Worm (Caenorhabditis elegans) whole organism, late embryonic: ENCODE measurements around the gene srx-77.

ENCODE experiments used
- C08G9.2 ChIP-seq: sonication (generic microtip); optimal IDR thresholded peaks from 2 replicates; lab custom pipeline; 2016; ENCODE audit warnings: mild to moderate bottlenecking, missing genetic modification characterization, moderate library complexity, missing compliant biosample characterization
- C38D4.7 ChIP-seq: fragments of 200-800 bp; sonication (Bioruptor generic); optimal IDR thresholded peaks from 2 replicates; lab custom pipeline; 2018; ENCODE audit warnings: mild to moderate bottlenecking, missing genetic modification characterization, moderate library complexity, missing compliant biosample characterization
- F13H6.1 ChIP-seq: sonication (generic microtip); optimal IDR thresholded peaks from 2 replicates; lab custom pipeline; 2016; ENCODE audit warnings: missing genetic modification characterization, missing compliant biosample characterization
- ahr-1 ChIP-seq: sonication (generic microtip); optimal IDR thresholded peaks from 2 replicates; lab custom pipeline; 2016; ENCODE audit warnings: missing genetic modification characterization, missing compliant biosample characterization
- ama-1 ChIP-seq: fragments of 150-350 bp; optimal IDR thresholded peaks from 2 replicates; lab custom pipeline; 2014
- ceh-14 ChIP-seq: sonication (generic microtip); optimal IDR thresholded peaks from 2 replicates; lab custom pipeline; 2016; ENCODE audit warnings: missing genotype, missing genetic modification characterization, missing compliant biosample characterization
- ceh-18 ChIP-seq: sonication (generic microtip); optimal IDR thresholded peaks from 2 replicates; lab custom pipeline; 2016; ENCODE audit warnings: missing genetic modification characterization, missing compliant biosample characterization
- ceh-2 ChIP-seq: sonication (generic microtip); optimal IDR thresholded peaks from 2 replicates; lab custom pipeline; 2016; ENCODE audit warnings: missing genotype, missing genetic modification characterization, missing compliant biosample characterization
- ceh-22 ChIP-seq: sonication (generic microtip); optimal IDR thresholded peaks from 2 replicates; lab custom pipeline; 2017; ENCODE audit warnings: missing biosample characterization, missing genetic modification characterization
- ceh-30 ChIP-seq: fragments of 150-350 bp; optimal IDR thresholded peaks from 2 replicates; lab custom pipeline; 2014; ENCODE audit warnings: missing biosample characterization, missing genetic modification characterization
- ceh-31 ChIP-seq: sonication (generic microtip); optimal IDR thresholded peaks from 2 replicates; lab custom pipeline; 2016; ENCODE audit warnings: missing genetic modification characterization, missing compliant biosample characterization
- ceh-48 ChIP-seq: sonication (generic microtip); optimal IDR thresholded peaks from 2 replicates; lab custom pipeline; 2016; ENCODE audit warnings: missing genetic modification characterization, inconsistent platforms, missing compliant biosample characterization
- ceh-9 ChIP-seq: sonication (generic microtip); optimal IDR thresholded peaks from 2 replicates; lab custom pipeline; 2016; ENCODE audit warnings: mild to moderate bottlenecking, missing genetic modification characterization, inconsistent platforms, missing compliant biosample characterization
- dmd-4 ChIP-seq: sonication (generic microtip); optimal IDR thresholded peaks from 2 replicates; lab custom pipeline; 2016; ENCODE audit warnings: borderline replicate concordance, missing genetic modification characterization, missing compliant biosample characterization
- elt-2 ChIP-seq: sonication (generic microtip); optimal IDR thresholded peaks from 2 replicates; lab custom pipeline; 2016; ENCODE audit warnings: missing genetic modification reagents, missing genetic modification characterization, missing compliant biosample characterization
- elt-4 ChIP-seq: sonication (generic microtip); optimal IDR thresholded peaks from 2 replicates; lab custom pipeline; 2016; ENCODE audit warnings: missing genetic modification characterization, missing compliant biosample characterization
- ets-4 ChIP-seq: sonication (generic microtip); optimal IDR thresholded peaks from 2 replicates; lab custom pipeline; 2016; ENCODE audit warnings: missing genetic modification characterization, missing compliant biosample characterization
- eyg-1 ChIP-seq: sonication (generic microtip); optimal IDR thresholded peaks from 2 replicates; lab custom pipeline; 2016; ENCODE audit warnings: missing genotype, missing genetic modification characterization, missing compliant biosample characterization
- hlh-13 ChIP-seq: fragments of 200-800 bp; sonication (Bioruptor generic); optimal IDR thresholded peaks from 2 replicates; lab custom pipeline; 2018; ENCODE audit warnings: mild to moderate bottlenecking, missing genetic modification characterization, missing compliant biosample characterization
- hlh-30 ChIP-seq: sonication (generic microtip); optimal IDR thresholded peaks from 2 replicates; lab custom pipeline; 2017; ENCODE audit warnings: antibody characterized with exemption, missing genetic modification characterization, missing compliant biosample characterization; ENCODE audit not compliant: insufficient read depth
- hlh-8 ChIP-seq: sonication (generic microtip); optimal IDR thresholded peaks from 2 replicates; lab custom pipeline; 2016; ENCODE audit warnings: missing genotype, missing genetic modification characterization, missing compliant biosample characterization
- lim-6 ChIP-seq: sonication (generic microtip); optimal IDR thresholded peaks from 2 replicates; lab custom pipeline; 2016; ENCODE audit warnings: missing genetic modification characterization, missing compliant biosample characterization
- mec-3 ChIP-seq: sonication (generic microtip); optimal IDR thresholded peaks from 2 replicates; lab custom pipeline; 2016; ENCODE audit warnings: borderline replicate concordance, missing genetic modification characterization, missing compliant biosample characterization
- nfya-1 ChIP-seq: sonication (generic microtip); optimal IDR thresholded peaks from 2 replicates; lab custom pipeline; 2017; ENCODE audit warnings: missing genetic modification characterization, mild to moderate bottlenecking, missing compliant biosample characterization, antibody characterized with exemption, moderate library complexity
- odd-2 ChIP-seq: sonication (generic microtip); optimal IDR thresholded peaks from 2 replicates; lab custom pipeline; 2017; ENCODE audit warnings: antibody characterized with exemption, mild to moderate bottlenecking, missing genetic modification characterization, missing compliant biosample characterization
- pat-9 ChIP-seq: fragments of 200-800 bp; sonication (Bioruptor generic); optimal IDR thresholded peaks from 2 replicates; lab custom pipeline; 2018; ENCODE audit warnings: mild to moderate bottlenecking, missing genetic modification characterization, moderate library complexity, missing compliant biosample characterization
- pax-1 ChIP-seq: fragments of 150-350 bp; optimal IDR thresholded peaks from 2 replicates; lab custom pipeline; 2014; ENCODE audit warnings: missing biosample characterization, missing genetic modification characterization
- pha-2 ChIP-seq: sonication (generic microtip); optimal IDR thresholded peaks from 2 replicates; lab custom pipeline; 2017; ENCODE audit warnings: mild to moderate bottlenecking, missing genetic modification characterization, missing compliant biosample characterization
- pros-1 ChIP-seq: fragments of 150-350 bp; optimal IDR thresholded peaks from 2 replicates; lab custom pipeline; 2014; ENCODE audit warnings: missing biosample characterization, missing genetic modification reagents, missing genetic modification characterization
- ref-2 ChIP-seq: sonication (generic microtip); optimal IDR thresholded peaks from 2 replicates; lab custom pipeline; 2016; ENCODE audit warnings: missing genetic modification characterization, missing compliant biosample characterization
- syd-9 ChIP-seq: sonication (generic microtip); optimal IDR thresholded peaks from 2 replicates; lab custom pipeline; 2016; ENCODE audit warnings: mild to moderate bottlenecking, missing genetic modification characterization, moderate library complexity, missing compliant biosample characterization
- tbx-2 ChIP-seq: sonication (generic microtip); optimal IDR thresholded peaks from 2 replicates; lab custom pipeline; 2016; ENCODE audit warnings: missing genetic modification characterization, missing compliant biosample characterization
- unc-3 ChIP-seq, 2 experiments: fragments of 200-800 bp in 1 of 2; sonication (Bioruptor generic) in 1 of 2; sonication (generic microtip) in 1 of 2; conservative IDR thresholded peaks in 1 of 2; optimal IDR thresholded peaks in 1 of 2; 2 replicates each; pipeline versions ENCODE4 v1.3.6 to Lab custom; 2016 to 2022; ENCODE audit warnings: missing compliant biosample characterization in 2 of 2, missing genetic modification characterization in 2 of 2, missing genetic modification reagents in 1 of 2
- unc-55 ChIP-seq: sonication (generic microtip); optimal IDR thresholded peaks from 2 replicates; lab custom pipeline; 2017; ENCODE audit warnings: missing biosample characterization, missing genetic modification reagents, missing genetic modification characterization
- zip-5 ChIP-seq: sonication (generic microtip); optimal IDR thresholded peaks from 2 replicates; lab custom pipeline; 2016; ENCODE audit warnings: missing genetic modification characterization, missing compliant biosample characterization
- ztf-16 ChIP-seq: sonication (generic microtip); optimal IDR thresholded peaks from 2 replicates; lab custom pipeline; 2017; ENCODE audit warnings: missing genetic modification characterization, missing compliant biosample characterization

Gene srx-77

ce11 chrV:4647857-4648256 lies 20.7 kb downstream of the srx-77 start, which contains the start of gene F41F3.3 (continued):
- TF ChIP-seq C08G9.2, result no peak
- TF ChIP-seq C38D4.7 (GFP tag; lab: Kevin White, UChicago), result no peak
- TF ChIP-seq F13H6.1, result peak; percentile 49
- TF ChIP-seq syd-9 (tag; lab: Kevin White, UChicago), result no peak
- TF ChIP-seq hlh-8 (tag; lab: Kevin White, UChicago), result no peak
- no peak for TF ChIP-seq tbx-2 (tag; lab: Kevin White, UChicago)
- peak; percentile 67 for TF ChIP-seq mec-3 (tag; lab: Kevin White, UChicago)
- TF ChIP-seq ama-1 (lab: Kevin White, UChicago), result no peak
- TF ChIP-seq ceh-48 (tag; lab: Kevin White, UChicago), result no peak
- no peak for TF ChIP-seq lim-6
- no peak for TF ChIP-seq elt-2 (tag; lab: Kevin White, UChicago)
- no peak for TF ChIP-seq hlh-30
- no peak for TF ChIP-seq odd-2 (tag; lab: Kevin White, UChicago)
- peak; percentile 70 for TF ChIP-seq ztf-16 (tag; lab: Kevin White, UChicago)
- TF ChIP-seq ceh-30 (tag; lab: Kevin White, UChicago), result no peak
- TF ChIP-seq pros-1 (tag; lab: Kevin White, UChicago), result no peak
- no peak for TF ChIP-seq unc-3 (GFP tag; conservative IDR thresholded peaks at IDR 0.05; lab: Robert Waterston, UW)
- no peak for TF ChIP-seq unc-3 (tag; optimal IDR thresholded peaks at IDR 0.05; lab: Kevin White, UChicago)
- no peak for TF ChIP-seq nfya-1 (tag; lab: Kevin White, UChicago)
- peak; percentile 50 for TF ChIP-seq ref-2 (tag; lab: Kevin White, UChicago)
- no peak for TF ChIP-seq zip-5 (tag; lab: Kevin White, UChicago)
- no peak for TF ChIP-seq ceh-18
- no peak for TF ChIP-seq pha-2
- TF ChIP-seq pax-1 (tag; lab: Kevin White, UChicago), result no peak
- no peak for TF ChIP-seq ceh-9 (tag; lab: Kevin White, UChicago)
- no peak for TF ChIP-seq hlh-13 (GFP tag; lab: Kevin White, UChicago)
- TF ChIP-seq ets-4 (tag; lab: Kevin White, UChicago), result no peak

DNA sequence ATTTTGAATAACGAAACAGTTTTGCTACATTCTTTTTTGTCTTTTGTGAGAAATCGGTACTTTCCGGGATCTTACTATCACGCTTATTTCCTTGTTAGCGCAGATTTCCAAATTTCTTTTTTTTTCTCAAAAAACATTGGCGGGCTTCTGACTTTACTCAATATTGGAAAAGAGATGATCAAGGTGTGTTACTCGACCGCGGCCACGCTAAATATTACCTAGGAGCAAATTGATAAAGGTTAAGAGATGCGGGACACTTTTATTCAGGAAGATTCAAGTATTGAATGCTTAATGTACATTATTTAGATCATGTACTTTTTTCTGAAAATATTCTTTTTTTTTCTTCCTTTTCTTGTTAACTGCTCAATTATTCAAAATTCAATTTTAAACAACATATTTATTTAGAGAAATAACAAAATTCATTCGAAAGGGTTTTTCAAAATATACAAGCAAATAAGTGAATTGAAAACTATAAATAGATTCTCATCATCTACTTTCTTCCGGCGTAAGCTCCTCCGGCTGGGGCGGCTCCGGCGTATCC lies 21.2 kb downstream of the srx-77 start:
- TF ChIP-seq ceh-2 (tag; lab: Kevin White, UChicago), result no peak
- TF ChIP-seq lim-6, result no peak
- no peak for TF ChIP-seq ztf-16 (tag; lab: Kevin White, UChicago)
- TF ChIP-seq ahr-1 (tag; lab: Kevin White, UChicago), result no peak
- no peak for TF ChIP-seq elt-4 (tag; lab: Kevin White, UChicago)
- TF ChIP-seq unc-55 (GFP tag; lab: Kevin White, UChicago), result no peak
- no peak for TF ChIP-seq ceh-22 (tag; lab: Kevin White, UChicago)
- no peak for TF ChIP-seq odd-2 (tag; lab: Kevin White, UChicago)

ce11 chrV:4642691-4643090 lies 25.8 kb downstream of the srx-77 start, which contains the start of gene soc-1:
TSS of gene soc-1 (plus strand) at chrV:4642952.
- TF ChIP-seq mec-3 (tag; lab: Kevin White, UChicago) (no peak), pat-9 (tag; lab: Kevin White, UChicago) (no peak), eyg-1 (tag; lab: Kevin White, UChicago) (no peak), ceh-31 (tag; lab: Kevin White, UChicago) (no peak), dmd-4 (tag; lab: Kevin White, UChicago) (no peak), ceh-14 (tag; lab: Kevin White, UChicago) (no peak), ahr-1 (tag; lab: Kevin White, UChicago) (no peak)
